Fruit fly (Drosophila melanogaster) whole organism, prepupa: ENCODE data around the gene Uch.

Experiments used
- Blimp-1 ChIP-seq: fragments of 200-800 bp; sonication (Bioruptor generic); optimal IDR thresholded peaks from 3 replicates; lab custom pipeline; 2017; ENCODE audit warnings: missing biosample characterization, missing genetic modification characterization, mild to moderate bottlenecking, moderate library complexity, missing genetic modification reagents
- CG10631 ChIP-seq: fragments of 200-800 bp; sonication (Bioruptor generic); optimal IDR thresholded peaks from 2 replicates; lab custom pipeline; 2016; ENCODE audit warnings: missing biosample characterization, missing genetic modification characterization
- CG11762 ChIP-seq: fragments of 200-800 bp; sonication (Bioruptor generic); optimal IDR thresholded peaks from 3 replicates; lab custom pipeline; 2016; ENCODE audit warnings: missing biosample characterization, missing genetic modification characterization; ENCODE audit not compliant: insufficient read depth
- CG15336 ChIP-seq: fragments of 200-800 bp; sonication (Bioruptor generic); IDR thresholded peaks from 2 replicates; pipeline ENCODE4 v1.3.6; 2022; ENCODE audit warnings: missing biosample characterization, missing genetic modification characterization
- CG1621 ChIP-seq: fragments of 200-800 bp; sonication (Bioruptor generic); optimal IDR thresholded peaks from 3 replicates; lab custom pipeline; 2018; ENCODE audit warnings: missing biosample characterization, mild to moderate bottlenecking, missing genetic modification characterization
- CG3032 ChIP-seq: fragments of 200-800 bp; optimal IDR thresholded peaks from 2 replicates; lab custom pipeline; 2019; ENCODE audit warnings: missing biosample characterization, mild to moderate bottlenecking, missing genetic modification characterization, moderate library complexity
- CG3919 ChIP-seq: fragments of 200-800 bp; sonication (Bioruptor generic); optimal IDR thresholded peaks from 3 replicates; lab custom pipeline; 2016; ENCODE audit warnings: missing biosample characterization, missing genetic modification characterization
- CG4318 ChIP-seq: fragments of 200-800 bp; sonication (Bioruptor generic); optimal IDR thresholded peaks from 3 replicates; lab custom pipeline; 2017; ENCODE audit warnings: missing biosample characterization, mild to moderate bottlenecking, missing genetic modification characterization
- CG6163 ChIP-seq: fragments of 200-800 bp; sonication (Bioruptor generic); IDR thresholded peaks from 3 replicates; pipeline ENCODE4 v1.3.6; 2022; ENCODE audit warnings: missing biosample characterization, missing genetic modification characterization
- CG6276 ChIP-seq: fragments of 200-800 bp; sonication (Bioruptor generic); optimal IDR thresholded peaks from 2 replicates; lab custom pipeline; 2017; ENCODE audit warnings: missing biosample characterization, mild to moderate bottlenecking, missing genetic modification characterization
- CG6854 ChIP-seq: fragments of 200-800 bp; sonication (Bioruptor generic); optimal IDR thresholded peaks from 2 replicates; lab custom pipeline; 2017; ENCODE audit warnings: missing biosample characterization, mild to moderate bottlenecking, missing genetic modification characterization
- CG8319 ChIP-seq: fragments of 200-800 bp; sonication (Bioruptor generic); optimal IDR thresholded peaks from 3 replicates; lab custom pipeline; 2016; ENCODE audit warnings: missing biosample characterization, missing genetic modification characterization
- CG8632 ChIP-seq: fragments of 200-800 bp; sonication (Bioruptor generic); optimal IDR thresholded peaks from 3 replicates; lab custom pipeline; 2016; ENCODE audit warnings: missing biosample characterization, missing genetic modification characterization
- CG9139 ChIP-seq: fragments of 200-800 bp; sonication (Bioruptor generic); optimal IDR thresholded peaks from 3 replicates; lab custom pipeline; 2017; ENCODE audit warnings: missing biosample characterization, mild to moderate bottlenecking, missing genetic modification characterization
- Eip75B ChIP-seq: fragments of 200-800 bp; sonication (Bioruptor generic); optimal IDR thresholded peaks from 3 replicates; lab custom pipeline; 2016; ENCODE audit warnings: missing biosample characterization, missing genetic modification characterization
- Eip78C ChIP-seq: fragments of 200-800 bp; sonication (Bioruptor generic); peaks from one replicate; lab custom pipeline; 2016; ENCODE audit warnings: missing biosample characterization, missing genetic modification characterization
- Eip93F ChIP-seq: fragments of 200-800 bp; sonication (Bioruptor generic); optimal IDR thresholded peaks from 2 replicates; lab custom pipeline; 2016; ENCODE audit warnings: missing biosample characterization, mild to moderate bottlenecking, missing genetic modification characterization
- Ets96B ChIP-seq: fragments of 200-800 bp; optimal IDR thresholded peaks from 2 replicates; lab custom pipeline; 2019; ENCODE audit warnings: missing biosample characterization, mild to moderate bottlenecking, missing genetic modification characterization, moderate library complexity
- Hr38 ChIP-seq: sonication (Bioruptor generic); optimal IDR thresholded peaks from 2 replicates; lab custom pipeline; 2016; ENCODE audit warnings: missing biosample characterization, missing genetic modification characterization
- Hr39 ChIP-seq: fragments of 200-800 bp; sonication (Bioruptor generic); optimal IDR thresholded peaks from 2 replicates; lab custom pipeline; 2016; ENCODE audit warnings: missing biosample characterization, missing genetic modification characterization
- Hr4 ChIP-seq: fragments of 200-800 bp; sonication (Bioruptor generic); optimal IDR thresholded peaks from 3 replicates; lab custom pipeline; 2016; ENCODE audit warnings: missing biosample characterization, missing genetic modification characterization
- Lpt ChIP-seq: fragments of 200-800 bp; sonication (Bioruptor generic); optimal IDR thresholded peaks from 3 replicates; lab custom pipeline; 2016; ENCODE audit warnings: missing biosample characterization, missing genetic modification characterization
- Met ChIP-seq: fragments of 200-800 bp; sonication (Bioruptor generic); optimal IDR thresholded peaks from 3 replicates; lab custom pipeline; 2016; ENCODE audit warnings: missing biosample characterization, missing genetic modification characterization
- Smox ChIP-seq: fragments of 200-800 bp; sonication (Bioruptor generic); optimal IDR thresholded peaks from 3 replicates; lab custom pipeline; 2016; ENCODE audit warnings: missing biosample characterization, missing genetic modification characterization
- achi ChIP-seq: fragments of 200-800 bp; sonication (Bioruptor generic); optimal IDR thresholded peaks from 3 replicates; lab custom pipeline; 2016; ENCODE audit warnings: missing biosample characterization, missing genetic modification characterization
- acj6 ChIP-seq: fragments of 200-800 bp; sonication (Bioruptor generic); optimal IDR thresholded peaks from 3 replicates; lab custom pipeline; 2016; ENCODE audit warnings: missing biosample characterization, missing genetic modification characterization
- cyc ChIP-seq: fragments of 200-800 bp; sonication (Bioruptor generic); optimal IDR thresholded peaks from 3 replicates; lab custom pipeline; 2016; ENCODE audit warnings: missing biosample characterization, missing genetic modification characterization
- dac ChIP-seq: fragments of 200-800 bp; sonication (Bioruptor generic); optimal IDR thresholded peaks from 2 replicates; lab custom pipeline; 2017; ENCODE audit warnings: missing biosample characterization, mild to moderate bottlenecking, missing genetic modification characterization
- dsx ChIP-seq: fragments of 200-800 bp; optimal IDR thresholded peaks from 3 replicates; lab custom pipeline; 2019; ENCODE audit warnings: missing biosample characterization, mild to moderate bottlenecking, missing genetic modification characterization, moderate library complexity; ENCODE audit not compliant: poor library complexity, severe bottlenecking
- esn ChIP-seq: fragments of 200-800 bp; sonication (Bioruptor generic); optimal IDR thresholded peaks from 2 replicates; lab custom pipeline; 2016; ENCODE audit warnings: missing biosample characterization, mild to moderate bottlenecking, missing genetic modification characterization, moderate library complexity
- fd59A ChIP-seq: fragments of 200-800 bp; sonication (Bioruptor generic); optimal IDR thresholded peaks from 2 replicates; lab custom pipeline; 2017; ENCODE audit warnings: missing biosample characterization, mild to moderate bottlenecking, missing genetic modification characterization, missing genetic modification reagents
- fd85E ChIP-seq: fragments of 200-800 bp; sonication (Bioruptor generic); optimal IDR thresholded peaks from 3 replicates; lab custom pipeline; 2016; ENCODE audit warnings: missing biosample characterization, missing genetic modification characterization
- fkh ChIP-seq: fragments of 200-800 bp; sonication (Bioruptor generic); optimal IDR thresholded peaks from 3 replicates; lab custom pipeline; 2017; ENCODE audit warnings: missing biosample characterization, mild to moderate bottlenecking, missing genetic modification characterization, moderate library complexity
- lz ChIP-seq: fragments of 200-800 bp; sonication (Bioruptor generic); optimal IDR thresholded peaks from 3 replicates; lab custom pipeline; 2016; ENCODE audit warnings: missing biosample characterization, missing genetic modification characterization
- net ChIP-seq: fragments of 200-800 bp; sonication (Bioruptor generic); optimal IDR thresholded peaks from 3 replicates; lab custom pipeline; 2016; ENCODE audit warnings: missing biosample characterization, missing genetic modification characterization
- pdm3 ChIP-seq: fragments of 200-800 bp; sonication (Bioruptor generic); optimal IDR thresholded peaks from 3 replicates; lab custom pipeline; 2016; ENCODE audit warnings: missing biosample characterization, missing genetic modification characterization
- salr ChIP-seq, 2 experiments: fragments of 200-800 bp; sonication (Bioruptor generic); optimal IDR thresholded peaks; 3 replicates each; lab custom pipeline; 2016 to 2018; ENCODE audit warnings: missing biosample characterization in 2 of 2, missing genetic modification characterization in 2 of 2, mild to moderate bottlenecking in 1 of 2
- spab ChIP-seq: fragments of 200-800 bp; sonication (Bioruptor generic); optimal IDR thresholded peaks from 2 replicates; lab custom pipeline; 2017; ENCODE audit warnings: missing biosample characterization, mild to moderate bottlenecking, missing genetic modification characterization, missing genetic modification reagents
- ss ChIP-seq, 2 experiments: fragments of 200-800 bp; sonication (Bioruptor generic); optimal IDR thresholded peaks; 2 replicates in 1 of 2; 3 replicates in 1 of 2; lab custom pipeline; 2017 to 2018; ENCODE audit warnings: mild to moderate bottlenecking in 2 of 2, missing biosample characterization in 2 of 2, missing genetic modification characterization in 2 of 2, moderate library complexity in 1 of 2
- svp ChIP-seq: fragments of 200-800 bp; sonication (Bioruptor generic); peaks from one replicate; lab custom pipeline; 2016; ENCODE audit warnings: missing biosample characterization, missing genetic modification characterization
- topi ChIP-seq: fragments of 200-800 bp; sonication (Bioruptor generic); optimal IDR thresholded peaks from 3 replicates; lab custom pipeline; 2016; ENCODE audit warnings: missing biosample characterization, missing genetic modification characterization
- vri ChIP-seq: fragments of 200-800 bp; sonication (Bioruptor generic); optimal IDR thresholded peaks from 3 replicates; lab custom pipeline; 2016; ENCODE audit warnings: missing biosample characterization, mild to moderate bottlenecking, missing genetic modification characterization

The Uch gene

DNA sequence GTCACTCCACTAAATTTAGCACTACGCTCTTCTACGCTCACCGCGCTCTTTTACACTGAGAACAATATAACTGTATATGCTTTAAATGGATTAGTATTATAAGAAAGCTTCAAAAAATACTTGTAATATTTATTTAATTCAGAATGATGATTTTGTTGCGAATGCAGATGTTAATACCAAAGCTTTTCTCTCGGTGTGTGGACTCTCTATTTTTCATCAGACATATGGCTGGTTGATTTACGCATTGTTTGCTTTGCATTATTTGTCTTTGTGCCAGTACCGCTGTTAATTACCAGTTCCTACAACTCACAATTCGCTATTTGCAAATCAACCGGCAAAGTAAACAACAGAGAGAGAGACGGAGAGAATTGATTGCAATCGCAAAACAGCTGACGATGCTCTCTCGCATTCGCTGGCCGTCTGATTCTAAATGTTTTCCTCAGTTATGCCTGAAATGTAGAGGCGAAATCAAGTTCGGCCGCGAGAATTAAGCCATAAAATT is 7.7 kb upstream of the Uch start (continued):
- TF ChIP-seq Eip93F (GFP tag; lab: Kevin White, UChicago): peak; percentile 95
- TF ChIP-seq CG15336 (GFP tag; lab: Robert Waterston, UW): peak; percentile 100
- TF ChIP-seq CG8319 (GFP tag; lab: Kevin White, UChicago): peak; percentile 98
- TF ChIP-seq salr (GFP tag; optimal IDR thresholded peaks at IDR 0.05; lab: Kevin White, UChicago): peak; percentile 98 to 99
- TF ChIP-seq Blimp-1 (GFP tag; lab: Kevin White, UChicago): peak; percentile 87
- peak; percentile 99 for TF ChIP-seq CG3919 (GFP tag; lab: Kevin White, UChicago)
- TF ChIP-seq Eip75B (GFP tag; lab: Kevin White, UChicago): peak; percentile 99
- TF ChIP-seq CG3032: peak; percentile 98

DNA sequence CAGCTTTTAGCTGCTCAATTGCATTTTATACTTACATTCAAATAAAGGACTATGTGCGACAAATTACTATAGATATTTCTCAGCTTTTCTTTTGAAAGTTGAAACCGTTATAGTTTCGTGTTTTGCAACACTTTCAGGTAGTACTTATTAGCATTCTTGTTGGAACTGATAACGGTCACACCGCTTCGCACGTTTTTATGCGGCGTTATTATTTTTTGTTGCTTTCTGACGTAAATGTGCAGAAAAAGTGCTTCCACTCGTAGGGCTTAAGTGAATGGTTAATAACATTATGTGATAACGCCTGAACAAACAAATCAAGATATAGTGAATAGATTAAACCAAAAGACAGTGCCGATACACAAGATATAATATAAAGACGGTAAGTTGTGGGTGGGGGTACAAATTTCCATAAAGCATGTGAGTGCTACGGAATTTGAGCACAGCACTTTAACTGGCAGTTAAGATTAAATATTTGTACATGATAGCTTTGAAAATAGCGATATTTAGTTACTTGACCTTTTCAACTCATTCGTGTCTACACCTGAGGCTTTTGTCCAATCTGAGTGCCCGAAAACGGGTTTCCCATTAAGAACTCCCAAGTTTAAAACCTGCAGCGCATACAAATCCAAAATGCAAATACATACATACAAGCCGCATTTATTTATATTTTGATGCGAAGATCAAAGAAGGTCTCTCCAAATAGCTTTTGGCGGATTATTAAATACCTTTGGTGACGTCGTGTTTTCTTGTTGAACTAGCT is 6.7 kb upstream of the Uch start, which contains the start of gene papi:
Gene papi, plus strand, starts transcription at position 176 of the 760 bp plus-strand sequence.
- no peak for TF ChIP-seq acj6
- TF ChIP-seq CG1621: peak; percentile 4
- TF ChIP-seq CG6854 (GFP tag; lab: Kevin White, UChicago): no peak
- no peak for TF ChIP-seq CG15336 (GFP tag; lab: Robert Waterston, UW)
- peak; percentile 62 for TF ChIP-seq Eip78C (GFP tag; lab: Kevin White, UChicago)
- no peak for TF ChIP-seq Hr38
- no peak for TF ChIP-seq CG3032
- peak; percentile 26 for TF ChIP-seq vri (GFP tag; lab: Kevin White, UChicago)
- no peak for TF ChIP-seq Ets96B (tag; lab: Kevin White, UChicago)
- no peak for TF ChIP-seq salr (GFP tag; optimal IDR thresholded peaks at IDR 0.05; lab: Kevin White, UChicago)
- no peak for TF ChIP-seq fd59A
- no peak for TF ChIP-seq lz (GFP tag; lab: Kevin White, UChicago)
- peak; percentile 16 for TF ChIP-seq esn
- TF ChIP-seq pdm3 (GFP tag; lab: Kevin White, UChicago): no peak
- no peak for TF ChIP-seq Hr4 (GFP tag; lab: Kevin White, UChicago)
- peak; percentile 53 for TF ChIP-seq svp (GFP tag; lab: Kevin White, UChicago)
- TF ChIP-seq achi: no peak
- no peak for TF ChIP-seq topi
- TF ChIP-seq spab (GFP tag; lab: Kevin White, UChicago): no peak
- peak; percentile 31 for TF ChIP-seq fkh
- TF ChIP-seq net (GFP tag; lab: Kevin White, UChicago): no peak
- no peak for TF ChIP-seq CG10631 (GFP tag; lab: Kevin White, UChicago)
- TF ChIP-seq CG6276 (GFP tag; lab: Kevin White, UChicago): no peak
- no peak for TF ChIP-seq ss (GFP tag; optimal IDR thresholded peaks at IDR 0.05; lab: Kevin White, UChicago)
- TF ChIP-seq CG8632 (GFP tag; lab: Kevin White, UChicago): no peak
- TF ChIP-seq CG4318 (GFP tag; lab: Kevin White, UChicago): no peak
- TF ChIP-seq CG9139 (GFP tag; lab: Kevin White, UChicago): no peak
- no peak for TF ChIP-seq Blimp-1 (GFP tag; lab: Kevin White, UChicago)
- TF ChIP-seq Met (GFP tag; lab: Kevin White, UChicago): no peak

DNA sequence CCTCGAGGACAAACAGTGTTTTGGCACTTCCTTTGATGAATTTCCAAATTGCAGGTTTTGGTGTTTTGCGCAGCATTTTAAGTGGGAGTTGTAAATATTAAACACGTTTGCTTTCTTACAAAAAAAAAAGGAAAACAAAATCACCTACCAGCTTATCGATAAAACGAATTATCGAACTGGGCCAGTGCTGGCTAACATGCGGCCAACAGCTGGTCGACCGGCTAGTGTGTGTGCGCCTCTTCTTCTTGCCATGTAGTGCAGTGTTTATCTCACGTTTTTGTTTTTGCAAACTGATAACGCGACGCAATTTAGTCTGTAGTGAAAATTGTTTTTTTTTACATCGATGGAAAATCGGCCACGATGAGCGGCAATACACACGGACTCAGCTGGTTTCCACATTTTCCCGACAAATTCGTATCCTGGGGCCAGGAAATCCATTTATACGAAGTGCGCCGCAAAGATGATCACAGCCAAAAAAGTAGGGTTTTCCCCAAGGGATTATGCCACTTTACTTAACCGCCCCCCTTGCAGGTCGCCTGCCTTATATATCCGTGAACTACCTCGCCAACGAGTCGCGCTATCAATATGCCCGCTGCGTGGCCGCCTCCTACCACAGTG is 3.2 kb upstream of the Uch start, which contains the start of the genes CG15386, CG42371 and mio:
Gene CG15386, minus strand, starts transcription at position 180 of the 618 bp plus-strand sequence.
Gene CG42371, minus strand, starts transcription at position 180 of the 618 bp plus-strand sequence.
Gene mio, plus strand, starts transcription at position 224 of the 618 bp plus-strand sequence.
- TF ChIP-seq Blimp-1 (GFP tag; lab: Kevin White, UChicago): no peak
- TF ChIP-seq CG6163 (GFP tag; lab: Robert Waterston, UW): no peak
- no peak for TF ChIP-seq CG1621
- TF ChIP-seq CG8319 (GFP tag; lab: Kevin White, UChicago): no peak
- no peak for TF ChIP-seq CG9139 (GFP tag; lab: Kevin White, UChicago)
- TF ChIP-seq Eip78C (GFP tag; lab: Kevin White, UChicago): peak; percentile 59
- no peak for TF ChIP-seq CG6276 (GFP tag; lab: Kevin White, UChicago)
- no peak for TF ChIP-seq CG3919 (GFP tag; lab: Kevin White, UChicago)
- TF ChIP-seq dac (GFP tag; lab: Kevin White, UChicago): no peak
- TF ChIP-seq cyc: peak; percentile 1
- TF ChIP-seq Eip93F (GFP tag; lab: Kevin White, UChicago): no peak
- no peak for TF ChIP-seq dsx (GFP tag; lab: Kevin White, UChicago)
- peak; percentile 5 for TF ChIP-seq CG3032
- no peak for TF ChIP-seq svp (GFP tag; lab: Kevin White, UChicago)
- TF ChIP-seq Met (GFP tag; lab: Kevin White, UChicago): no peak
- no peak for TF ChIP-seq fd85E (GFP tag; lab: Kevin White, UChicago)
- TF ChIP-seq ss (GFP tag; optimal IDR thresholded peaks at IDR 0.05; lab: Kevin White, UChicago): peak in 1 of 2 experiments; percentile 51
- TF ChIP-seq Hr38: no peak
- peak; percentile 35 for TF ChIP-seq fkh
- TF ChIP-seq Eip75B (GFP tag; lab: Kevin White, UChicago): no peak
- TF ChIP-seq acj6: no peak
- peak; percentile 38 for TF ChIP-seq topi
- no peak for TF ChIP-seq Smox (GFP tag; lab: Kevin White, UChicago)
- TF ChIP-seq Lpt: no peak
- no peak for TF ChIP-seq CG11762 (GFP tag; lab: Kevin White, UChicago)
- no peak for TF ChIP-seq pdm3 (GFP tag; lab: Kevin White, UChicago)
- no peak for TF ChIP-seq Hr39
- peak; percentile 42 for TF ChIP-seq esn
- TF ChIP-seq spab (GFP tag; lab: Kevin White, UChicago): no peak
